Worm (Caenorhabditis elegans): Measurements from ENCODE around the gene eat-3.

DNA sequence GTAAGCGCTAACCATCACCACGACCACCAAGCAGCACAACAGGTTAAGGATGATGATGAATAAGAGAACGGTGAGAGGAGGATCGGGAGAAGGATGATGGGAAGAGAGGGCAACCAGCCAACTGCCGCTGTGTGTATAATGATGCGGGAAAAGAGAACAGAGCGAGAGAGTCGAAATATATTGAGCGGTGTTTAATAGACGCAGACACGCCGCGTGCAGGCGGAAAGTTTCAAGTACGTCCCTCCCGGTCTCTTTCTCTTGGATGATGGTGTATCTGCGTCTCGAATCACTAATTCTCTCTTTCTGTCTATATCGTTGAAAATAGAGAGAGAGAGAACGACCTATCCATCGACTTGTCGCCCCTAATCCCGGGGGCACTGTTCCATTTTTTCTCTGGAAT, 32.0 kb downstream of the eat-3 start:
- TF ChIP-seq lsy-2 (tag; optimal IDR thresholded peaks at IDR 0.05) (peak; percentile 11), drap-1 (GFP tag; optimal IDR thresholded peaks at IDR 0.05) (no peak)

Measured in whole organism, mixed stage, embryonic.